Worm (Caenorhabditis elegans): ENCODE data around the gene W06A7.2.

- TF ChIP-seq ama-1 (optimal IDR thresholded peaks at IDR 0.05) (no peak), pqm-1 (tag; optimal IDR thresholded peaks at IDR 0.05) (no peak), aly-2 (tag; optimal IDR thresholded peaks at IDR 0.05) (no peak), nhr-28 (tag; optimal IDR thresholded peaks at IDR 0.05) (no peak), nhr-25 (tag; optimal IDR thresholded peaks at IDR 0.05) (no peak), tbx-2 (tag; optimal IDR thresholded peaks at IDR 0.05) (no peak), unc-62 (GFP tag; optimal IDR thresholded peaks at IDR 0.05) (no peak), egl-27 (tag; optimal IDR thresholded peaks at IDR 0.05) (no peak), elt-3 (tag; optimal IDR thresholded peaks at IDR 0.05) (no peak), ztf-11 (tag; optimal IDR thresholded peaks at IDR 0.05) (no peak), ceh-28 (tag; optimal IDR thresholded peaks at IDR 0.05) (no peak)
These were observed 16.5 kb downstream of the W06A7.2 start for ce11 chrV:14838130-14838529.

All from whole organism, L3 larva.